Worm (Caenorhabditis elegans): Measurements from ENCODE around the gene pbo-4.

The pbo-4 gene

DNA sequence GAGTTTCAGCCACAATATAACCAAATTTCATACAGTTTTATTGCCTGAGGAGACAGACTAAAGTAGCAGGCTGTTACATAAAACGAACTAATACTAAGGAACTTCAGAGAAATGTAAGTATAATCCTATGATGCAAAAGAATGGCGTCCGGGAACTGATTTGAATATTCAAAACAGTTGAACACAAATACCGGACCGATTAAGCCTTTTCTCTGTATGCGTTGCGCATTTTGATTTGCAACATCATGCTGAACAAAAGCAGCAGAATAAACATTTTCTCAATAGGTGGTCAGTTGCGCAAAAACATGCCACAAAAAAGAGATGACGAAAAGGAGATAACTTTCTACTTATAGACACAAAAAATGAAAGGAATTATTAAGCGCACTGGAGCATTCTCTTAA, 29.9 kb upstream of the pbo-4 start:
- no peak for TF ChIP-seq K12H6.12 (tag; optimal IDR thresholded peaks at IDR 0.05)
- TF ChIP-seq repo-1 (tag; optimal IDR thresholded peaks at IDR 0.05) = no peak
- TF ChIP-seq ama-1 (optimal IDR thresholded peaks at IDR 0.05) = no peak
- TF ChIP-seq ama-1 (GFP tag; optimal IDR thresholded peaks at IDR 0.05) = no peak
- no peak for TF ChIP-seq rec-8 (tag; optimal IDR thresholded peaks at IDR 0.05)

DNA sequence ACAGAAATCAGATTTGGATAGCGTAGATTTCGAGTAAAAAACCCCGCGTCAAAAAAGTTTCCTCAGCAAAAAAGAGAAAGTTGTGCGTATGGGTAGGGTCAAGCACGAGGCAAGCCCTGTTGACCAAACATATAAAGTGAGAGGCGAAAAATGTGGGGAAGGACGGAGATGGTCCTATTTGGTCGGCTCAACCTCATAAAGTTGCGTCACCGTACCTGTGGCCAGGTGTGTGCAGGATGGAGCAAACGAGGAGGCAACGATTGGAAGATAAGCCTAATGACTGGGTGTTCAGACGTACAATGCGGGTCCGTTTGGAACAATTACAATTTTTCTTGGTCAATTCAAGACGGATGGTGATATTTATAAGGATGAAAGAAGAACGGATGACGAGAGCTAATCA, 26.8 kb upstream of the pbo-4 start:
- TF ChIP-seq madf-10 (tag; optimal IDR thresholded peaks at IDR 0.05) = no peak
- TF ChIP-seq nhr-27 (tag; optimal IDR thresholded peaks at IDR 0.05) = no peak
- TF ChIP-seq ama-1 (optimal IDR thresholded peaks at IDR 0.05) = no peak
- TF ChIP-seq ama-1 (GFP tag; optimal IDR thresholded peaks at IDR 0.05) = no peak
- no peak for TF ChIP-seq ekl-4 (GFP tag; IDR thresholded peaks at IDR 0.05)
- no peak for TF ChIP-seq hmg-20 (GFP tag; IDR thresholded peaks at IDR 0.05)
- TF ChIP-seq zfh-2 (GFP tag; conservative IDR thresholded peaks at IDR 0.05) = no peak
- no peak for TF ChIP-seq ztf-18 (tag; optimal IDR thresholded peaks at IDR 0.05)
- TF ChIP-seq snpc-3.4 (tag; optimal IDR thresholded peaks at IDR 0.05) = no peak
- no peak for TF ChIP-seq nfya-1 (tag; optimal IDR thresholded peaks at IDR 0.05; ENCODE audit: borderline replicate concordance, insufficient read depth)
- TF ChIP-seq mel-28 (tag; optimal IDR thresholded peaks at IDR 0.05; ENCODE audit: borderline replicate concordance) = no peak
- TF ChIP-seq sdz-38 (tag; optimal IDR thresholded peaks at IDR 0.05) = no peak
- no peak for TF ChIP-seq Y53F4B.3 (GFP tag; IDR thresholded peaks at IDR 0.05)
- TF ChIP-seq mxl-1 (tag; optimal IDR thresholded peaks at IDR 0.05) = no peak
- no peak for TF ChIP-seq C17E4.6 (GFP tag; IDR thresholded peaks at IDR 0.05)
- no peak for TF ChIP-seq F10E7.11 (tag; optimal IDR thresholded peaks at IDR 0.05)
- no peak for TF ChIP-seq snpc-4 (GFP tag; optimal IDR thresholded peaks at IDR 0.05)
- no peak for TF ChIP-seq snpc-4 (tag; optimal IDR thresholded peaks at IDR 0.05)

DNA sequence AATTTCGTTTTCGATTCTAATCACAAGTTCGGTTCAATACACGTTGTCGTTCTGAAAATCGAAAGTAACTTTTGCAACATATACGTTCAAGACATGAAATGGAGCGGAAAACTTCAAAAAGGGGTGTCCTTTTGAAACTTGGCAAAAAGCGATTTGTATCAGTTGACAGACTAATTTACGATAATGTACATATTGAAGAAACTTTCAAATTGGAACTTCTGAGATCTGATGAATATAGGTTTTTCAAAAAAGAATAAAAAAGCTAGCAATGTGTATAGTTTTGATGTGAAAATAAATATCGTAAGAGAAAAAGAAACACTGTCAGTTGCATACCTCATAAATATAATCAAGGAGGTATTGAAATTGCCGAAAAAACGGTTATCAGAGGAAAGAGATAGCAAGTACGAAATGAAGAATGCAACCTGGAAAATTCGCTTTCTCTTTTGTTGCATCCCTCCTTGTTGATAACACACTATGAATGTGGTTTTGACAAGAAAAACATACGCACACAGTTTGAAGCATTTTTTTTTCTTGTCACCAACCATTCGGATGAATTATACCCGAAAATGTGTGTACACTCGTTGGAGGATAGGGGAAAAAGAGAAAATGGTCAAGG, 24.9 kb upstream of the pbo-4 start, which contains the start of gene dgn-1:
Gene dgn-1 (minus strand): TSS at position 51 of the 616 bp plus-strand sequence.
- TF ChIP-seq nhr-80 (tag; optimal IDR thresholded peaks at IDR 0.05) (peak; percentile 56), rcor-1 (GFP tag; IDR thresholded peaks at IDR 0.05) (no peak), let-526 (GFP tag; IDR thresholded peaks at IDR 0.05) (no peak), ccch-3 (GFP tag; optimal IDR thresholded peaks at IDR 0.05) (no peak), snpc-3.4 (tag; optimal IDR thresholded peaks at IDR 0.05) (no peak)

DNA sequence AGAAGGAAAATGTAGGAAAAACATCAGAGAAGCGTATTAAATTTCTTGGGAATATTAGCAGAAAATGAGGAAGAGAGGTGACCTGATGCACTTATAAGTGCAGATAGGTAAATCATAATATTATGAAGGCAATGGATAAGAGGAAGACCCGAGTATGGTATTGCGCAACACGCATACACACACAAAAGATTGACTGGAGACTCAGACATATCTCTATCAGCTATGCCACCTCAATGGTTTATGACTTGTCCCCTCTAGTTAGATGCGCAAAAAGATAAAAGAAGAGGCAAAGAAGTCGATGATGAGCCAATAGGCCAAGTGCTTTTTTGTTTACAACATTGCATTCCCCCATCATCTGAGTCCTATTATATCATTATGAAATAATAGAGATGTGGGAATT, 21.8 kb upstream of the pbo-4 start:
- TF ChIP-seq F10E7.11 (tag; optimal IDR thresholded peaks at IDR 0.05) (no peak), B0336.3 (GFP tag; IDR thresholded peaks at IDR 0.05) (no peak), B0019.2 (GFP tag; conservative IDR thresholded peaks at IDR 0.05) (no peak), ama-1 (optimal IDR thresholded peaks at IDR 0.05) (no peak), ama-1 (GFP tag; optimal IDR thresholded peaks at IDR 0.05) (no peak), Y79H2A.3 (GFP tag; conservative IDR thresholded peaks at IDR 0.05) (no peak), Y53G8AR.9 (GFP tag; conservative IDR thresholded peaks at IDR 0.05) (no peak), ztf-3 (GFP tag; optimal IDR thresholded peaks at IDR 0.05) (no peak), ceh-58 (GFP tag; IDR thresholded peaks at IDR 0.05) (no peak), mel-28 (tag; optimal IDR thresholded peaks at IDR 0.05; ENCODE audit: borderline replicate concordance) (no peak), egl-18 (GFP tag; IDR thresholded peaks at IDR 0.05) (no peak), nhr-27 (tag; optimal IDR thresholded peaks at IDR 0.05) (no peak), cebp-1 (GFP tag; IDR thresholded peaks at IDR 0.05) (no peak), cebp-1 (tag; optimal IDR thresholded peaks at IDR 0.05) (no peak), sptf-2 (GFP tag; optimal IDR thresholded peaks at IDR 0.05) (no peak), egrh-3 (GFP tag; IDR thresholded peaks at IDR 0.05) (no peak), Y56A3A.18 (GFP tag; IDR thresholded peaks at IDR 0.05) (no peak), snpc-3.4 (tag; optimal IDR thresholded peaks at IDR 0.05) (no peak), lsl-1 (GFP tag; optimal IDR thresholded peaks at IDR 0.05) (no peak), attf-6 (GFP tag; IDR thresholded peaks at IDR 0.05) (no peak)

All from whole organism, young adult.